Worm (Caenorhabditis elegans) whole organism, L2 larva: ENCODE measurements around the gene ZK185.1.

ENCODE experiments used
- ama-1 ChIP-seq: fragments of 150-350 bp; optimal IDR thresholded peaks from 2 replicates; lab custom pipeline; 2018; ENCODE audit warnings: inconsistent platforms
- ceh-16 ChIP-seq: fragments of 150-350 bp; optimal IDR thresholded peaks from 2 replicates; lab custom pipeline; 2014; ENCODE audit warnings: missing biosample characterization, missing genetic modification characterization
- egl-27 ChIP-seq: sonication (generic microtip); optimal IDR thresholded peaks from 3 replicates; lab custom pipeline; 2017; ENCODE audit warnings: missing biosample characterization, missing genetic modification reagents, missing genetic modification characterization
- elt-1 ChIP-seq: fragments of 150-350 bp; optimal IDR thresholded peaks from 2 replicates; lab custom pipeline; 2014; ENCODE audit warnings: missing biosample characterization, missing genetic modification characterization
- nhr-6 ChIP-seq: fragments of 150-350 bp; optimal IDR thresholded peaks from 2 replicates; lab custom pipeline; 2014; ENCODE audit warnings: missing biosample characterization, missing genetic modification characterization

DNA sequence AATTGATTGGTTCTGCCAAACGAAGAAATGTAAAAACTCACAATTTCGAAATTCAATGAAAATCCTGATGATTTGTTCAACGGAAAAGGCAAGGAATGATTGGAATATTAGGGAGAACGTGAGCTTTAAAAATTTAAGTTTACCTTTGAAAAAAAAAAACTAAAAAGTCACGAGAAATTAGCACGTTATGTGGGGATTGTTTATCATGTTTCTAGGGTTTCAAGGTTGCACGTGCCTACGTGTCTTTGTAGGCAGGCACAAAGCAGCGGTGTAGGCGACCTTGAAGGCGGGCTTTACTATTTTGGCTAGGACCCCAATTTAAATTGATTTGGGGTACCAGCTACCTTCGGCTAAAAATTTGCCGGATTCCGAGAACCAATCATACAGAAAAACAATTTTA, 19.0 kb downstream of the ZK185.1 start, which contains the start of gene F28E10.4:
- TF ChIP-seq ama-1 (lab: Kevin White, UChicago) (no peak), elt-1 (no peak), egl-27 (tag; lab: Kevin White, UChicago) (no peak), nhr-6 (no peak), ceh-16 (tag; lab: Kevin White, UChicago) (no peak)
